Fruit fly (Drosophila melanogaster): ENCODE data around the gene CG6000.

DNA sequence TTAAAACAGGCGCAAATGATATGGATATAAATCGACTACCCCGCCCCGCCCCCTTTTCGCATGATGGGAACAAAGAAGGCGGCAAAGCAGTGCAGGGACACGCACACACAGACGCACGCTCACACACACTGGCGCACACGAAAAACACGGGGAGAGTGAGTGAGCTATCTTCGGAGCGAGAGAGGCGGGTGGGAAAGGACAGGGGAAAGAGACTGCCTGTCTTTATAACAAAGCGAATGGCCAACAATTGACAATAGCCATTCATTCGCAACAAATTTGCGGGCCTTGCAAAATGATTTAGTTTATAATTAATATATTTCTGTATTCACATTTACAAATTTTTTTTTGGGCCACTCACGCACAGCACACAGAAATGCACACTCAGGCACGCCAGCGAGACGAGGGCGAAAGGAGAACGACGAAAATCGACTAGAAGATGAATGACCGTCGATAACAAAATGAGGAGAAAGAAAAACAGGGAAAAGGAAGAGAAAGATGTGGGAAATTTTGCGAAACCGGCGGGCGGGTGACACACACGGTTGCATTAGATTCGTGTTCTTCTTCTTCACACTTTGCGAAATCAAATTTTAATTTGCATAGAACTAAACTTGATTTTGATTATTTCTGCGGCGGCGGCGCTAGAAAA lies 7.5 kb upstream of the CG6000 start:
- no peak for TF ChIP-seq psq (optimal IDR thresholded peaks at IDR 0.05)
- no peak for TF ChIP-seq usp (GFP tag; optimal IDR thresholded peaks at IDR 0.05)
- TF ChIP-seq pan (optimal IDR thresholded peaks at IDR 0.05) = no peak
- TF ChIP-seq EcR (GFP tag; optimal IDR thresholded peaks at IDR 0.05) = no peak
